Worm (Caenorhabditis elegans) whole organism, L3 larva: ENCODE data around the gene H04M03.12.

Experiments
- nhr-11 ChIP-seq: fragments of 150-350 bp; optimal IDR thresholded peaks from 2 replicates; lab custom pipeline; 2014; ENCODE audit warnings: missing biosample characterization, missing genetic modification characterization
- nhr-12 ChIP-seq: fragments of 150-350 bp; optimal IDR thresholded peaks from 2 replicates; lab custom pipeline; 2014; ENCODE audit warnings: missing biosample characterization, missing genetic modification characterization

DNA sequence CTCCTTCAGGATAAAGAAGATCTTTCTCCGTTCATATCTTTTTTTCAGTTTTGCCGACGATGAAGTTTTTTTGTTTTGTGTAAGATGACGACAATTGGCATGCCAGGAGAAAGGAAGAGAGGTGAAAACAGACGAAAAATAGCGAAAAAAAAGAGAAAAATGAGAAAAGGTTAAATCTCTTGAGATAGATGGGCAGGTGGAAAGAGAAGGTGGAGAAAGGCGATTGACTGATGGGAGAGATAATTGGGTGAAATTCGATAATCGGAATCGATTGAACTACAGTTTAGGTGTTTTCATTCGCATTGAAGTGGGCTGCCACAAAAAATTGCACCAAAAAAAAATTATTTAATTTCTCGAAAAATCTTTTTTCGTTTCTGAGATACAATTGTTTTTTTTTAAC lies 37.5 kb upstream of the H04M03.12 start:
- no peak for TF ChIP-seq nhr-12
- no peak for TF ChIP-seq nhr-11 (tag; lab: Kevin White, UChicago)
